Fruit fly (Drosophila melanogaster) whole organism, pupa: ENCODE results near the gene CG17271.

Source experiments
- CG10348 ChIP-seq: fragments of 200-800 bp; sonication (Bioruptor generic); IDR thresholded peaks from 2 replicates; pipeline ENCODE4 v1.3.6; 2022; ENCODE audit warnings: missing biosample characterization, missing genetic modification characterization
- CG32121 ChIP-seq: fragments of 200-800 bp; sonication (Bioruptor generic); IDR thresholded peaks from 2 replicates; pipeline ENCODE4 v1.3.6; 2022; ENCODE audit warnings: missing biosample characterization, missing genetic modification characterization
- CG34367 ChIP-seq: fragments of 200-800 bp; sonication (Bioruptor generic); optimal IDR thresholded peaks from 2 replicates; lab custom pipeline; 2018; ENCODE audit warnings: missing biosample characterization, mild to moderate bottlenecking, missing genetic modification characterization
- CG8159 ChIP-seq: fragments of 200-800 bp; sonication (Bioruptor generic); optimal IDR thresholded peaks from 3 replicates; lab custom pipeline; 2018; ENCODE audit warnings: missing biosample characterization, mild to moderate bottlenecking, missing genetic modification characterization, moderate library complexity
- Snoo ChIP-seq: fragments of 200-800 bp; sonication (Bioruptor generic); optimal IDR thresholded peaks from 3 replicates; lab custom pipeline; 2017; ENCODE audit warnings: missing biosample characterization, mild to moderate bottlenecking, missing genetic modification characterization, inconsistent platforms
- fd96Ca ChIP-seq: fragments of 200-800 bp; sonication (Bioruptor generic); IDR thresholded peaks from 3 replicates; pipeline ENCODE4 v1.3.6; 2022; ENCODE audit warnings: missing biosample characterization, missing genetic modification characterization
- rn ChIP-seq: fragments of 200-800 bp; sonication (Bioruptor generic); IDR thresholded peaks from 2 replicates; pipeline ENCODE4 v1.3.6; 2022; ENCODE audit warnings: missing biosample characterization, missing genetic modification characterization

DNA sequence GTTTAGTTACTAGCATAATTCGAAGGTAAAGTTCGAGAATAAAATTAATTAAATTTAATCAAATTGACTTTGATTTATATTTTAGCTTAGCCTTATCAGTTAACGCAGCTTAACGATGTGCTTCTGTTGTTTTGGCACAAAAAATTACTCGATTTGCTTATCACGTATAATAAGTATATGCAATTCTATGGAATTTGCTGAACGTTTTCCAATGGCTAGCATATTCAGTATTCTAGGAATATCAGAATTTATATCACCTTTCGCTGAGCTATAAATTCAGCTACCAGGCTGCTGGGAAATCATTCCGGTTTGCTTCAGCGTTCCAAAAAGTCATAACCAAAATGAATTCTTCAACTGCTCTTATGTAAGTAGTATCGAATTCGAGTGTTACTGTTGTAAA, 49.1 kb upstream of the CG17271 start, which contains the start of gene TotA:
- no peak for TF ChIP-seq fd96Ca (GFP tag; lab: Robert Waterston, UW)
- no peak for TF ChIP-seq CG8159 (tag; lab: Kevin White, UChicago)
- TF ChIP-seq CG10348 (GFP tag; lab: Robert Waterston, UW): no peak
- no peak for TF ChIP-seq CG32121 (GFP tag; lab: Robert Waterston, UW)
- TF ChIP-seq rn (GFP tag; lab: Robert Waterston, UW): no peak
- no peak for TF ChIP-seq Snoo (tag; lab: Kevin White, UChicago)
- TF ChIP-seq CG34367: no peak
